Worm (Caenorhabditis elegans) whole organism, young adult: ENCODE results near the gene kars-1.

Experiments
- B0019.2 ChIP-seq: fragments of 200-800 bp; sonication (Bioruptor generic); conservative IDR thresholded peaks from 2 replicates; pipeline ENCODE4 v1.3.6; 2022; ENCODE audit warnings: missing genetic modification reagents, missing genetic modification characterization, missing compliant biosample characterization
- B0261.1 ChIP-seq: sonication (generic microtip); optimal IDR thresholded peaks from 2 replicates; lab custom pipeline; 2016; ENCODE audit warnings: mild to moderate bottlenecking, missing genetic modification characterization, moderate library complexity, missing compliant biosample characterization
- B0336.3 ChIP-seq: fragments of 200-800 bp; sonication (Bioruptor generic); IDR thresholded peaks from 2 replicates; pipeline ENCODE4 v1.3.6; 2022; ENCODE audit warnings: missing genetic modification characterization, missing compliant biosample characterization
- C06A6.2 ChIP-seq: fragments of 200-800 bp; sonication (Bioruptor generic); conservative IDR thresholded peaks from 2 replicates; pipeline ENCODE4 v1.3.6; 2022; ENCODE audit warnings: missing genetic modification characterization, missing compliant biosample characterization
- F22D6.2 ChIP-seq: sonication (generic microtip); optimal IDR thresholded peaks from 2 replicates; lab custom pipeline; 2016; ENCODE audit warnings: mild to moderate bottlenecking, missing genetic modification characterization, missing compliant biosample characterization
- F23B12.7 ChIP-seq: sonication (generic microtip); optimal IDR thresholded peaks from 2 replicates; lab custom pipeline; 2017; ENCODE audit warnings: missing genetic modification characterization, mild to moderate bottlenecking, missing compliant biosample characterization, antibody characterized with exemption, moderate library complexity; ENCODE audit not compliant: insufficient read depth
- F49E8.2 ChIP-seq: sonication (generic microtip); optimal IDR thresholded peaks from 3 replicates; lab custom pipeline; 2017; ENCODE audit warnings: missing genetic modification characterization, mild to moderate bottlenecking, missing compliant biosample characterization, antibody characterized with exemption, moderate library complexity; ENCODE audit not compliant: insufficient read depth
- T07F8.4 ChIP-seq: sonication (generic microtip); optimal IDR thresholded peaks from 2 replicates; lab custom pipeline; 2016; ENCODE audit warnings: mild to moderate bottlenecking, missing genetic modification characterization, moderate library complexity, missing compliant biosample characterization
- Y53F4B.3 ChIP-seq: fragments of 200-800 bp; sonication (Bioruptor generic); IDR thresholded peaks from 2 replicates; pipeline ENCODE4 v1.3.6; 2022; ENCODE audit warnings: missing genetic modification reagents, missing genetic modification characterization, missing compliant biosample characterization
- Y53G8AR.9 ChIP-seq: fragments of 200-800 bp; sonication (Bioruptor generic); conservative IDR thresholded peaks from 2 replicates; pipeline ENCODE4 v1.3.6; 2022; ENCODE audit warnings: missing genetic modification reagents, missing genetic modification characterization, missing compliant biosample characterization
- bed-1 ChIP-seq: fragments of 200-800 bp; sonication (Bioruptor generic); IDR thresholded peaks from 2 replicates; pipeline ENCODE4 v1.3.6; 2022; ENCODE audit warnings: missing genetic modification reagents, missing genetic modification characterization, missing compliant biosample characterization
- cebp-2 ChIP-seq: fragments of 200-800 bp; sonication (Bioruptor generic); IDR thresholded peaks from 2 replicates; pipeline ENCODE4 v1.3.6; 2022; ENCODE audit warnings: missing genetic modification characterization, missing compliant biosample characterization
- ceh-27 ChIP-seq: fragments of 200-800 bp; sonication (Bioruptor generic); optimal IDR thresholded peaks from 2 replicates; lab custom pipeline; 2018; ENCODE audit warnings: mild to moderate bottlenecking, missing genetic modification characterization, moderate library complexity, missing compliant biosample characterization
- ceh-40 ChIP-seq: fragments of 200-800 bp; sonication (Bioruptor generic); IDR thresholded peaks from 2 replicates; pipeline ENCODE4 v1.3.6; 2022; ENCODE audit warnings: missing genetic modification characterization, missing compliant biosample characterization
- ceh-58 ChIP-seq: fragments of 200-800 bp; sonication (Bioruptor generic); IDR thresholded peaks from 2 replicates; pipeline ENCODE4 v1.3.6; 2022; ENCODE audit warnings: missing genetic modification characterization, missing compliant biosample characterization
- chd-7 ChIP-seq: sonication (generic microtip); optimal IDR thresholded peaks from 2 replicates; lab custom pipeline; 2016; ENCODE audit warnings: mild to moderate bottlenecking, missing genetic modification characterization, moderate library complexity, missing compliant biosample characterization
- dox-1 ChIP-seq: fragments of 200-800 bp; sonication (Bioruptor generic); IDR thresholded peaks from 2 replicates; pipeline ENCODE4 v1.3.6; 2022; ENCODE audit warnings: missing genetic modification reagents, missing genetic modification characterization, missing compliant biosample characterization
- dpl-1 ChIP-seq: fragments of 150-350 bp; optimal IDR thresholded peaks from 2 replicates; lab custom pipeline; 2014; ENCODE audit warnings: missing biosample characterization, missing genetic modification reagents, missing genetic modification characterization
- egl-18 ChIP-seq: fragments of 200-800 bp; sonication (Bioruptor generic); IDR thresholded peaks from 2 replicates; pipeline ENCODE4 v1.3.6; 2022; ENCODE audit warnings: missing genetic modification reagents, missing genetic modification characterization, missing compliant biosample characterization
- fkh-3 ChIP-seq: sonication (generic microtip); optimal IDR thresholded peaks from 2 replicates; lab custom pipeline; 2016; ENCODE audit warnings: mild to moderate bottlenecking, missing genetic modification characterization, missing compliant biosample characterization
- him-1 ChIP-seq: sonication (generic microtip); optimal IDR thresholded peaks from 2 replicates; lab custom pipeline; 2016; ENCODE audit warnings: missing genotype, missing genetic modification reagents, missing genetic modification characterization, missing compliant biosample characterization
- hmg-1.2 ChIP-seq: fragments of 200-800 bp; sonication (Bioruptor generic); IDR thresholded peaks from 2 replicates; pipeline ENCODE4 v1.3.6; 2022; ENCODE audit warnings: missing genetic modification reagents, missing genetic modification characterization, missing compliant biosample characterization
- hsf-1 ChIP-seq: fragments of 200-800 bp; sonication (Bioruptor generic); IDR thresholded peaks from 2 replicates; pipeline ENCODE4 v1.3.6; 2022; ENCODE audit warnings: missing genetic modification reagents, missing genetic modification characterization, missing compliant biosample characterization
- lag-1 ChIP-seq: fragments of 200-800 bp; sonication (Bioruptor generic); IDR thresholded peaks from 2 replicates; pipeline ENCODE4 v1.3.6; 2022; ENCODE audit warnings: missing genetic modification reagents, missing genetic modification characterization, missing compliant biosample characterization
- let-607 ChIP-seq, 2 experiments: fragments of 200-800 bp in 1 of 2; sonication (Bioruptor generic) in 1 of 2; sonication (generic microtip) in 1 of 2; optimal IDR thresholded peaks; 2 replicates each; lab custom pipeline; 2016 to 2018; ENCODE audit warnings: mild to moderate bottlenecking in 2 of 2, missing compliant biosample characterization in 2 of 2, missing genetic modification characterization in 2 of 2, moderate library complexity in 2 of 2, missing genotype in 1 of 2
- lin-35 ChIP-seq, 3 experiments: fragments of 150-350 bp in 2 of 3; sonication (generic microtip) in 1 of 3; optimal IDR thresholded peaks; 2 replicates each; lab custom pipeline; 2014 to 2018; ENCODE audit warnings: missing biosample characterization in 3 of 3, missing genetic modification characterization in 3 of 3, missing genetic modification reagents in 3 of 3
- lir-1 ChIP-seq: fragments of 200-800 bp; sonication (Bioruptor generic); conservative IDR thresholded peaks from 2 replicates; pipeline ENCODE4 v1.3.6; 2022; ENCODE audit warnings: missing genetic modification reagents, missing genetic modification characterization, missing compliant biosample characterization
- lsy-27 ChIP-seq: sonication (generic microtip); optimal IDR thresholded peaks from 2 replicates; lab custom pipeline; 2017; ENCODE audit warnings: missing genetic modification characterization, mild to moderate bottlenecking, missing compliant biosample characterization, antibody characterized with exemption, missing genotype, borderline replicate concordance; ENCODE audit not compliant: insufficient read depth
- madf-3 ChIP-seq: fragments of 200-800 bp; sonication (Bioruptor generic); IDR thresholded peaks from 2 replicates; pipeline ENCODE4 v1.3.6; 2022; ENCODE audit warnings: missing genetic modification reagents, missing genetic modification characterization, missing compliant biosample characterization
- mes-4 ChIP-seq: sonication (generic microtip); optimal IDR thresholded peaks from 2 replicates; lab custom pipeline; 2016; ENCODE audit warnings: missing genotype, missing genetic modification characterization, missing compliant biosample characterization
- mxl-1 ChIP-seq: sonication (generic microtip); optimal IDR thresholded peaks from 2 replicates; lab custom pipeline; 2016; ENCODE audit warnings: missing genetic modification characterization, missing compliant biosample characterization
- nfya-2 ChIP-seq: fragments of 200-800 bp; sonication (Bioruptor generic); IDR thresholded peaks from 2 replicates; pipeline ENCODE4 v1.3.6; 2022; ENCODE audit warnings: missing genetic modification reagents, missing genetic modification characterization, missing compliant biosample characterization
- nfyb-1 ChIP-seq: fragments of 200-800 bp; sonication (Bioruptor generic); IDR thresholded peaks from 2 replicates; pipeline ENCODE4 v1.3.6; 2022; ENCODE audit warnings: missing genetic modification reagents, missing genetic modification characterization, missing compliant biosample characterization
- nhr-120 ChIP-seq: fragments of 200-800 bp; sonication (Bioruptor generic); IDR thresholded peaks from 2 replicates; pipeline ENCODE4 v1.3.6; 2022; ENCODE audit warnings: missing genetic modification characterization, missing compliant biosample characterization
- nhr-80 ChIP-seq: sonication (generic microtip); optimal IDR thresholded peaks from 2 replicates; lab custom pipeline; 2016; ENCODE audit warnings: missing genetic modification characterization, missing compliant biosample characterization
- pbrm-1 ChIP-seq: fragments of 200-800 bp; sonication (Bioruptor generic); IDR thresholded peaks from 2 replicates; pipeline ENCODE4 v1.3.6; 2022; ENCODE audit warnings: missing genetic modification reagents, missing genetic modification characterization, missing compliant biosample characterization
- rec-8 ChIP-seq, 2 experiments: sonication (generic microtip); optimal IDR thresholded peaks; 2 replicates each; lab custom pipeline; 2016; ENCODE audit warnings: mild to moderate bottlenecking in 2 of 2, missing genetic modification characterization in 2 of 2, missing genetic modification reagents in 2 of 2, missing genotype in 2 of 2, missing biosample characterization in 1 of 2, missing compliant biosample characterization in 1 of 2, moderate library complexity in 1 of 2
- sptf-2 ChIP-seq: fragments of 200-800 bp; sonication (Bioruptor generic); optimal IDR thresholded peaks from 2 replicates; lab custom pipeline; 2018; ENCODE audit warnings: mild to moderate bottlenecking, missing genetic modification characterization, missing compliant biosample characterization
- unc-62 ChIP-seq: fragments of 150-350 bp; optimal IDR thresholded peaks from 2 replicates; lab custom pipeline; 2014; ENCODE audit warnings: missing biosample characterization, missing genetic modification reagents, missing genetic modification characterization
- zfh-2 ChIP-seq: fragments of 200-800 bp; sonication (Bioruptor generic); conservative IDR thresholded peaks from 2 replicates; pipeline ENCODE4 v1.3.6; 2022; ENCODE audit warnings: missing genetic modification reagents, missing genetic modification characterization, missing compliant biosample characterization
- zim-3 ChIP-seq: sonication (generic microtip); optimal IDR thresholded peaks from 2 replicates; lab custom pipeline; 2017; ENCODE audit warnings: mild to moderate bottlenecking, missing genetic modification characterization, moderate library complexity, missing compliant biosample characterization
- ztf-22 ChIP-seq: fragments of 200-800 bp; sonication (Bioruptor generic); optimal IDR thresholded peaks from 2 replicates; lab custom pipeline; 2018; ENCODE audit warnings: mild to moderate bottlenecking, missing genetic modification characterization, moderate library complexity, missing compliant biosample characterization
- ztf-26 ChIP-seq: sonication (generic microtip); optimal IDR thresholded peaks from 2 replicates; lab custom pipeline; 2017; ENCODE audit warnings: missing genetic modification characterization, missing compliant biosample characterization
- ztf-6 ChIP-seq: fragments of 200-800 bp; sonication (Bioruptor generic); IDR thresholded peaks from 2 replicates; pipeline ENCODE4 v1.3.6; 2022; ENCODE audit warnings: missing genetic modification reagents, missing genetic modification characterization, missing compliant biosample characterization

Gene kars-1

ce11 chrII:7103111-7103510 lies 30.9 kb upstream of the kars-1 start:
- TF ChIP-seq T07F8.4 (tag; lab: Kevin White, UChicago) (no peak), unc-62 (no peak)

ce11 chrII:7102288-7102687 lies 30.1 kb upstream of the kars-1 start:
- no peak for TF ChIP-seq let-607 (tag; optimal IDR thresholded peaks at IDR 0.05; lab: Kevin White, UChicago)
- TF ChIP-seq nhr-80: peak; percentile 30
- no peak for TF ChIP-seq nfya-2
- TF ChIP-seq hsf-1 (GFP tag; lab: Robert Waterston, UW): no peak
- no peak for TF ChIP-seq him-1 (tag; lab: Kevin White, UChicago)

ce11 chrII:7100838-7101237 lies 28.6 kb upstream of the kars-1 start, which contains the start of gene mmaa-1:
TSS of gene mmaa-1 (minus strand) at chrII:7101165.
- TF ChIP-seq ztf-26 (tag; lab: Kevin White, UChicago) (no peak), ztf-22 (GFP tag; lab: Kevin White, UChicago) (no peak), lsy-27 (tag; lab: Kevin White, UChicago) (no peak), nhr-120 (no peak), mxl-1 (tag; lab: Kevin White, UChicago) (no peak), lir-1 (GFP tag; lab: Robert Waterston, UW) (no peak), nfya-2 (no peak), fkh-3 (tag; lab: Kevin White, UChicago) (peak; percentile 69), zim-3 (tag; lab: Kevin White, UChicago) (peak; percentile 19), B0019.2 (GFP tag; lab: Robert Waterston, UW) (no peak), nhr-80 (no peak), ztf-6 (GFP tag; lab: Robert Waterston, UW) (no peak), nfyb-1 (GFP tag; lab: Robert Waterston, UW) (peak; percentile 51; the same call in 1 of the 2 replicates), ceh-27 (no peak), hsf-1 (GFP tag; lab: Robert Waterston, UW) (no peak), unc-62 (no peak), F22D6.2 (tag; lab: Kevin White, UChicago) (no peak), dox-1 (GFP tag; lab: Robert Waterston, UW) (peak; percentile 34; the same call in 1 of the 2 replicates), Y53F4B.3 (GFP tag; lab: Robert Waterston, UW) (no peak), C06A6.2 (no peak), rec-8 (tag; optimal IDR thresholded peaks at IDR 0.05; lab: Kevin White, UChicago) (no peak), F23B12.7 (no peak), dpl-1 (GFP tag; lab: Kevin White, UChicago) (no peak), madf-3 (GFP tag; lab: Robert Waterston, UW) (no peak), F49E8.2 (tag; lab: Kevin White, UChicago) (no peak), Y53G8AR.9 (GFP tag; lab: Robert Waterston, UW) (peak; percentile 88), lin-35 (GFP tag; optimal IDR thresholded peaks at IDR 0.05; lab: Kevin White, UChicago) (no peak), mes-4 (no peak), him-1 (tag; lab: Kevin White, UChicago) (no peak), sptf-2 (GFP tag; lab: Kevin White, UChicago) (no peak), ceh-40 (GFP tag; lab: Robert Waterston, UW) (no peak), cebp-2 (GFP tag; lab: Robert Waterston, UW) (no peak), let-607 (tag; optimal IDR thresholded peaks at IDR 0.05; lab: Kevin White, UChicago) (peak in 1 of 2 experiments; percentile 26), B0336.3 (no peak; the same call in 1 of the 2 replicates), lag-1 (GFP tag; lab: Robert Waterston, UW) (no peak), chd-7 (tag; lab: Kevin White, UChicago) (peak; percentile 69), ceh-58 (GFP tag; lab: Robert Waterston, UW) (no peak), zfh-2 (GFP tag; lab: Robert Waterston, UW) (no peak), bed-1 (0 out of 2 replicates have a peak, but pooled peaks have one; percentile 42), egl-18 (no peak), hmg-1.2 (GFP tag; lab: Robert Waterston, UW) (peak; percentile 14; the same call in 1 of the 2 replicates), B0261.1 (tag; lab: Kevin White, UChicago) (no peak), pbrm-1 (GFP tag; lab: Robert Waterston, UW) (no peak)
